Worm (Caenorhabditis elegans): ENCODE data around the gene npp-20.
A peak's percentile ranks its signal among the peaks of the same experiment; 100 is the strongest.

The npp-20 gene

DNA sequence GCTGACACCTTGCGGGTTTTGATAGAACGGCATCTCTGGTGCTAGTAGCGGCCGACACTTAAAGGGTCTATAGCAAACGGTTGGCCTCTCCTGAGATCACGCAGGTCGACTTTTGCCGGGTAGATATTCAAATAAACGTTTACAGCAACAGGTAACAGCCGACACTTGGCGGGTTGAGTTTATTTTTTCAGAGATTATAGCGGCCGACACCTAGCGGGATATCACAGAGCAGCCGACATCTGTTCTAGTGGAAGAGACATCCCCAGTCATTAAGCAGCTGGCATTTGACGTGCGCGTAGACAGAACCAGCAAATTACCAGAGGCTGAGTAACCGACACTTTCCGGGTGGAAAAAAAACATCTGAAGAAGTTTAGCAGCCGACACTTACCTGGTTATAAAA, 34.4 kb downstream of the npp-20 start:
- TF ChIP-seq daf-16 (GFP tag; optimal IDR thresholded peaks at IDR 0.05) (no peak), daf-16 (tag; optimal IDR thresholded peaks at IDR 0.05) (no peak), aha-1 (tag) (peak; percentile 92)

- TF ChIP-seq nhr-11 (tag; optimal IDR thresholded peaks at IDR 0.05): no peak
- TF ChIP-seq madf-5 (GFP tag; IDR thresholded peaks at IDR 0.05): no peak
- no peak for TF ChIP-seq Y75B8A.6 (GFP tag; IDR thresholded peaks at IDR 0.05)
- no peak for TF ChIP-seq duxl-1 (tag; optimal IDR thresholded peaks at IDR 0.05; ENCODE audit: poor library complexity)
- no peak for TF ChIP-seq skn-1 (tag; optimal IDR thresholded peaks at IDR 0.05)
- TF ChIP-seq egl-27 (tag; optimal IDR thresholded peaks at IDR 0.05): no peak
- no peak for TF ChIP-seq lim-7 (GFP tag; IDR thresholded peaks at IDR 0.05)
- no peak for TF ChIP-seq ZK337.2 (GFP tag; IDR thresholded peaks at IDR 0.05)
- TF ChIP-seq spr-1 (tag; optimal IDR thresholded peaks at IDR 0.05): no peak
- no peak for TF ChIP-seq nhr-102 (tag; optimal IDR thresholded peaks at IDR 0.05)
These were observed 35.1 kb downstream of the npp-20 start, which contains the start of gene col-106 for ce11 chrIV:1460686-1461085. Gene col-106 (minus strand): TSS chrIV:1460786.

ce11 chrIV:1459826-1460489, 35.9 kb downstream of the npp-20 start:
- TF ChIP-seq nhr-28 (tag; optimal IDR thresholded peaks at IDR 0.05) (no peak), nhr-41 (GFP tag; IDR thresholded peaks at IDR 0.05) (no peak), set-16 (GFP tag; IDR thresholded peaks at IDR 0.05) (peak; percentile 95), dpl-1 (GFP tag; optimal IDR thresholded peaks at IDR 0.05) (no peak), aha-1 (tag) (peak; percentile 77)

ce11 chrIV:1459419-1459818, 36.4 kb downstream of the npp-20 start:
- TF ChIP-seq spr-3 (GFP tag; optimal IDR thresholded peaks at IDR 0.05) (no peak), zfp-3 (GFP tag; conservative IDR thresholded peaks at IDR 0.05) (peak; percentile 75), arid-1 (GFP tag; conservative IDR thresholded peaks at IDR 0.05) (0 out of 2 replicates have a peak, but pooled peaks have one; percentile 8), rbr-2 (tag; optimal IDR thresholded peaks at IDR 0.05) (no peak), ama-1 (optimal IDR thresholded peaks at IDR 0.05) (peak; percentile 10), dve-1 (tag; optimal IDR thresholded peaks at IDR 0.05; ENCODE audit: insufficient read depth) (peak; percentile 16), Y105C5A.15 (GFP tag; IDR thresholded peaks at IDR 0.05) (0 out of 2 replicates have a peak, but pooled peaks have one; percentile 35), T26A8.4 (GFP tag; IDR thresholded peaks at IDR 0.05) (0 out of 2 replicates have a peak, but pooled peaks have one; percentile 13), lin-13 (GFP tag; optimal IDR thresholded peaks at IDR 0.05) (peak; percentile 63), dmd-8 (GFP tag; IDR thresholded peaks at IDR 0.05) (peak; percentile 13; the same call in 1 of the 2 replicates), mdt-29 (GFP tag; IDR thresholded peaks at IDR 0.05) (0 out of 2 replicates have a peak, but pooled peaks have one; percentile 36), ztf-11 (tag; optimal IDR thresholded peaks at IDR 0.05) (no peak), php-3 (GFP tag; IDR thresholded peaks at IDR 0.05) (no peak), ceh-20 (GFP tag; IDR thresholded peaks at IDR 0.05) (0 out of 2 replicates have a peak, but pooled peaks have one; percentile 12), dmd-6 (GFP tag; IDR thresholded peaks at IDR 0.05) (0 out of 2 replicates have a peak, but pooled peaks have one; percentile 14), mep-1 (tag; optimal IDR thresholded peaks at IDR 0.05) (peak; percentile 18), nhr-102 (tag; optimal IDR thresholded peaks at IDR 0.05) (peak; percentile 8), mxl-2 (GFP tag; conservative IDR thresholded peaks at IDR 0.05) (0 out of 2 replicates have a peak, but pooled peaks have one; percentile 8)

DNA sequence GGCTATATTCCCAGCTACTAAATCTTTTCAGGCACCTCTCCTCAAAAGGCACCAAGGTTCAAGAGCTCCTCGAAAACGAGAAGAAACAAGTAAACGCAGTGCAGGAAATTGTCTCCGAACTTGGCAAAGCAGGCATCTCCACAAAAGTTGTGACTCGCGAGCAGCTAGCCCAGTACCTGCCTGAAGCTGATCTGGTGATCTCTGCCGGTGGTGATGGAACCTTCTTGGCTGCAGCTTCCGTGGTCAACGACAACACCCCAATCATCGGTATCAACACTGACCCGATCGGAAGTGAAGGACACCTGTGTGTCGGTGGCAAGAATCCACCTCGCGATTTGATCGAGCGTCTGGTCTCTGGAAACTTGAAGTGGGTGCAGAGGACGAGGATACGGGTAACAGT, 37.6 kb downstream of the npp-20 start:
- TF ChIP-seq dve-1 (tag; optimal IDR thresholded peaks at IDR 0.05; ENCODE audit: insufficient read depth) (no peak), egl-43 (GFP tag; IDR thresholded peaks at IDR 0.05) (0 out of 2 replicates have a peak, but pooled peaks have one; percentile 18), mxl-2 (GFP tag; conservative IDR thresholded peaks at IDR 0.05) (no peak), set-16 (GFP tag; IDR thresholded peaks at IDR 0.05) (peak; percentile 56), mdt-29 (GFP tag; IDR thresholded peaks at IDR 0.05) (no peak), aha-1 (tag) (peak; percentile 83), unc-62 (GFP tag; optimal IDR thresholded peaks at IDR 0.05 in 1 of 2) (peak in 1 of 2 experiments; percentile 86), unc-62 (tag; optimal IDR thresholded peaks at IDR 0.05) (no peak), dmd-8 (GFP tag; IDR thresholded peaks at IDR 0.05) (no peak), arid-1 (GFP tag; conservative IDR thresholded peaks at IDR 0.05) (no peak)

All from whole organism, L4 larva.